Worm (Caenorhabditis elegans): Measurements from ENCODE around the gene col-177.

ce11 chrX:10979186-10979585 lies 22.5 kb downstream of the col-177 start, which contains the start of gene pxn-2:
- no peak for TF ChIP-seq cog-1 (tag; optimal IDR thresholded peaks at IDR 0.05)
- no peak for TF ChIP-seq ztf-29 (GFP tag; IDR thresholded peaks at IDR 0.05)
- no peak for TF ChIP-seq klf-2 (GFP tag; conservative IDR thresholded peaks at IDR 0.05)
- no peak for TF ChIP-seq med-1 (GFP tag; optimal IDR thresholded peaks at IDR 0.05; ENCODE audit: insufficient read depth)
- TF ChIP-seq flt-1 (GFP tag; IDR thresholded peaks at IDR 0.05), result no peak
- TF ChIP-seq ztf-23 (GFP tag; IDR thresholded peaks at IDR 0.05), result no peak
- TF ChIP-seq T22C8.4 (GFP tag; IDR thresholded peaks at IDR 0.05), result no peak
- no peak for TF ChIP-seq tab-1 (GFP tag; IDR thresholded peaks at IDR 0.05)
